Fruit fly (Drosophila melanogaster): ENCODE data around the gene Sps2.

DNA sequence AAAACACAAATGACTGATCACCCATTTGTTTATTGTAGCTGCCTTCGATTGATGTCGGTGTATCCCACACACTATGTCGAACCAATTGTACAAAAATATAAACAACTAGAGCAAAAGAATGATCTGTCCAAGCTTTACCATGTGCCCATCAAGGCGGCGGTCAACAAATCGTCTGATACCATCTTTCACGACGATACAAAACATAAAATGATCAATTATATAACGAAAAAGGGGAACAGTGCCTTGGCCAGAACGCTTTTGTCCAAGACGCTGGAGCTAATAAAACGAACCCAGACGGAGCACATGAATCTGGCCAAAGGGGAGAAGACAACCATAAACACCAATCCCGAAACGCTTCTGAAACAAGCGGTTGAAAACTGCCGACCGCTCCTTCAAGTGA is 44.4 kb downstream of the Sps2 start:
- TF ChIP-seq CG14711 (tag; optimal IDR thresholded peaks at IDR 0.05) (no peak), bab1 (GFP tag; optimal IDR thresholded peaks at IDR 0.05) (no peak), cnc (optimal IDR thresholded peaks at IDR 0.05) (no peak), CG7045 (GFP tag; optimal IDR thresholded peaks at IDR 0.05) (no peak), tj (GFP tag; optimal IDR thresholded peaks at IDR 0.05) (no peak), ovo (GFP tag; optimal IDR thresholded peaks at IDR 0.05) (no peak), pad (GFP tag; optimal IDR thresholded peaks at IDR 0.05) (no peak), kay (GFP tag; ENCODE audit: borderline replicate concordance) (no peak), Mnt (GFP tag; optimal IDR thresholded peaks at IDR 0.05) (no peak), Hr96 (GFP tag; optimal IDR thresholded peaks at IDR 0.05) (no peak), CG7101 (tag; optimal IDR thresholded peaks at IDR 0.05) (no peak), cic (GFP tag; optimal IDR thresholded peaks at IDR 0.05) (no peak)

Data from whole organism, adult.